Fruit fly (Drosophila melanogaster) whole organism, wandering third instar larva: ENCODE data around the gene Dnaaf6.

ENCODE experiments used
- Abd-B ChIP-seq: fragments of >200 bp; optimal IDR thresholded peaks from 2 replicates; lab custom pipeline; 2017; ENCODE audit warnings: missing biosample characterization, missing genetic modification characterization
- CG32264 ChIP-seq: fragments of 200-800 bp; sonication (Bioruptor generic); optimal IDR thresholded peaks from 2 replicates; lab custom pipeline; 2016; ENCODE audit warnings: missing biosample characterization, missing genetic modification characterization
- CG9705 ChIP-seq: fragments of 200-800 bp; sonication (Bioruptor generic); optimal IDR thresholded peaks from 2 replicates; lab custom pipeline; 2018; ENCODE audit warnings: missing biosample characterization, mild to moderate bottlenecking, missing genetic modification characterization
- CrebA ChIP-seq: fragments of 200-800 bp; sonication (Bioruptor generic); optimal IDR thresholded peaks from 2 replicates; lab custom pipeline; 2016; ENCODE audit warnings: missing biosample characterization, mild to moderate bottlenecking, missing genetic modification characterization, borderline replicate concordance
- Dfd ChIP-seq: fragments of >200 bp; optimal IDR thresholded peaks from 2 replicates; lab custom pipeline; 2017; ENCODE audit warnings: missing biosample characterization, missing genetic modification characterization
- Dif ChIP-seq: fragments of 200-275, 200-300 bp; sonication (Bioruptor generic); optimal IDR thresholded peaks from 2 replicates; lab custom pipeline; 2018; ENCODE audit warnings: missing biosample characterization, missing genetic modification characterization; ENCODE audit not compliant: partially characterized antibody
- GATAd ChIP-seq: sonication (Bioruptor generic); optimal IDR thresholded peaks from 2 replicates; lab custom pipeline; 2016; ENCODE audit warnings: missing biosample characterization, missing genetic modification characterization
- HLH106 ChIP-seq: fragments of 200-800 bp; optimal IDR thresholded peaks from 3 replicates; lab custom pipeline; 2019; ENCODE audit warnings: missing biosample characterization, mild to moderate bottlenecking, missing genetic modification characterization, moderate library complexity
- Hnf4 ChIP-seq: fragments of 200-800 bp; sonication (Bioruptor generic); optimal IDR thresholded peaks from 2 replicates; lab custom pipeline; 2016; ENCODE audit warnings: missing biosample characterization, mild to moderate bottlenecking, missing genetic modification characterization
- Hr78 ChIP-seq: fragments of >200 bp; optimal IDR thresholded peaks from 2 replicates; lab custom pipeline; 2017; ENCODE audit warnings: missing biosample characterization, missing genetic modification characterization
- Hr83 ChIP-seq: fragments of 200-300 bp; sonication (Bioruptor generic); optimal IDR thresholded peaks from 2 replicates; lab custom pipeline; 2016; ENCODE audit warnings: missing biosample characterization, mild to moderate bottlenecking, missing genetic modification characterization, moderate library complexity; ENCODE audit not compliant: poor library complexity, severe bottlenecking
- Jra ChIP-seq: sonication (Bioruptor generic); optimal IDR thresholded peaks from 2 replicates; lab custom pipeline; 2016; ENCODE audit warnings: missing biosample characterization, missing genetic modification characterization
- Myc ChIP-seq: fragments of >200 bp; optimal IDR thresholded peaks from 2 replicates; lab custom pipeline; 2017
- N ChIP-seq: fragments of >200 bp; optimal IDR thresholded peaks from 2 replicates; lab custom pipeline; 2018; ENCODE audit warnings: missing biosample characterization, missing external identifiers, missing genetic modification characterization
- OdsH ChIP-seq: fragments of 200-800 bp; sonication (Bioruptor generic); optimal IDR thresholded peaks from 2 replicates; lab custom pipeline; 2016; ENCODE audit warnings: missing biosample characterization, mild to moderate bottlenecking, missing genetic modification characterization
- Sp1 ChIP-seq: fragments of 200-800 bp; sonication (Bioruptor generic); optimal IDR thresholded peaks from 3 replicates; lab custom pipeline; 2019; ENCODE audit warnings: missing biosample characterization, mild to moderate bottlenecking, missing genetic modification characterization, moderate library complexity
- Vsx2 ChIP-seq: fragments of 200-300, 225-300 bp; sonication (Bioruptor generic); optimal IDR thresholded peaks from 2 replicates; lab custom pipeline; 2018; ENCODE audit warnings: missing biosample characterization, missing genetic modification characterization; ENCODE audit not compliant: partially characterized antibody
- br ChIP-seq: fragments of 200-800 bp; sonication (Bioruptor generic); optimal IDR thresholded peaks from 2 replicates; lab custom pipeline; 2016; ENCODE audit warnings: missing biosample characterization, missing genetic modification characterization
- brk ChIP-seq: fragments of 200-800 bp; sonication (Bioruptor generic); optimal IDR thresholded peaks from 2 replicates; lab custom pipeline; 2016; ENCODE audit warnings: missing biosample characterization, mild to moderate bottlenecking, missing genetic modification characterization
- dl ChIP-seq, 2 experiments: fragments of 175-275, 200-275 bp in 1 of 2; fragments of 200-275 bp in 1 of 2; sonication (Bioruptor generic); optimal IDR thresholded peaks; lab custom pipeline; 2018; ENCODE audit warnings: mild to moderate bottlenecking in 2 of 2, missing biosample characterization in 2 of 2, missing genetic modification characterization in 2 of 2, moderate library complexity in 2 of 2; ENCODE audit not compliant: partially characterized antibody in 2 of 2, insufficient read depth in 1 of 2
- dmrt93B ChIP-seq: fragments of 200-800 bp; sonication (Bioruptor generic); optimal IDR thresholded peaks from 2 replicates; lab custom pipeline; 2018; ENCODE audit warnings: missing biosample characterization, mild to moderate bottlenecking, missing genetic modification characterization
- dsf ChIP-seq: sonication (Bioruptor generic); optimal IDR thresholded peaks from 2 replicates; lab custom pipeline; 2016; ENCODE audit warnings: missing biosample characterization, missing genetic modification characterization, borderline replicate concordance
- ey ChIP-seq: fragments of 200-800 bp; sonication (Bioruptor generic); optimal IDR thresholded peaks from 2 replicates; lab custom pipeline; 2016; ENCODE audit warnings: missing biosample characterization, missing genetic modification characterization
- foxo ChIP-seq, 2 experiments: fragments of 200-800 bp; sonication (Bioruptor generic); optimal IDR thresholded peaks; 2 replicates in 1 of 2; 3 replicates in 1 of 2; lab custom pipeline; 2016 to 2017; ENCODE audit warnings: missing biosample characterization in 2 of 2, missing genetic modification characterization in 2 of 2
- fru ChIP-seq: fragments of 200-800 bp; sonication (Bioruptor generic); optimal IDR thresholded peaks from 3 replicates; lab custom pipeline; 2016; ENCODE audit warnings: missing biosample characterization, mild to moderate bottlenecking, missing genetic modification characterization
- h ChIP-seq: fragments of 200-800 bp; sonication (Bioruptor generic); optimal IDR thresholded peaks from 3 replicates; lab custom pipeline; 2016; ENCODE audit warnings: missing biosample characterization, mild to moderate bottlenecking, missing genetic modification characterization
- jim ChIP-seq: fragments of 175-275, 200-325 bp; sonication (Bioruptor generic); optimal IDR thresholded peaks from 2 replicates; lab custom pipeline; 2016; ENCODE audit warnings: missing biosample characterization, mild to moderate bottlenecking, missing genetic modification characterization
- lola ChIP-seq: fragments of >200 bp; optimal IDR thresholded peaks from 2 replicates; lab custom pipeline; 2017; ENCODE audit warnings: missing biosample characterization, missing genetic modification characterization
- pan ChIP-seq: fragments of >200 bp; optimal IDR thresholded peaks from 2 replicates; lab custom pipeline; 2017
- psq ChIP-seq: fragments of 200-800 bp; sonication (Bioruptor generic); optimal IDR thresholded peaks from 3 replicates; lab custom pipeline; 2017; ENCODE audit warnings: missing biosample characterization, mild to moderate bottlenecking, missing genetic modification characterization, moderate library complexity
- rgr ChIP-seq: fragments of 200-800 bp; sonication (Bioruptor generic); optimal IDR thresholded peaks from 3 replicates; lab custom pipeline; 2016; ENCODE audit warnings: missing biosample characterization, mild to moderate bottlenecking, missing genetic modification characterization
- sv ChIP-seq: fragments of 200-800 bp; sonication (Bioruptor generic); optimal IDR thresholded peaks from 3 replicates; lab custom pipeline; 2016; ENCODE audit warnings: missing biosample characterization, missing genetic modification characterization
- tai ChIP-seq: sonication (Bioruptor generic); optimal IDR thresholded peaks from 2 replicates; lab custom pipeline; 2016; ENCODE audit warnings: missing biosample characterization, missing genetic modification characterization
- usp ChIP-seq: fragments of >200 bp; optimal IDR thresholded peaks from 2 replicates; lab custom pipeline; 2017; ENCODE audit warnings: missing biosample characterization, missing genetic modification characterization
- woc ChIP-seq: sonication (Bioruptor generic); optimal IDR thresholded peaks from 2 replicates; lab custom pipeline; 2016; ENCODE audit warnings: missing biosample characterization, mild to moderate bottlenecking, missing genetic modification characterization

Gene Dnaaf6

dm6 chr3L:14705164-14705563, 20.6 kb downstream of the Dnaaf6 start, which contains the start of gene CG13476:
CG13476 (plus strand) TSS chr3L:14705464.
- TF ChIP-seq foxo (GFP tag; optimal IDR thresholded peaks at IDR 0.05; lab: Kevin White, UChicago) (no peak), dsf (no peak), Vsx2 (no peak), Jra (GFP tag; lab: Kevin White, UChicago) (no peak), Hnf4 (GFP tag; lab: Kevin White, UChicago) (no peak), Hr78 (GFP tag; lab: Kevin White, UChicago) (no peak), sv (no peak), woc (GFP tag; lab: Kevin White, UChicago) (no peak), usp (GFP tag; lab: Kevin White, UChicago) (no peak), ey (no peak), h (GFP tag; lab: Kevin White, UChicago) (no peak), CG9705 (GFP tag; lab: Kevin White, UChicago) (no peak), dl (GFP tag; optimal IDR thresholded peaks at IDR 0.05; lab: Kevin White, UChicago; ENCODE audit: insufficient read depth in 1 of 2, partially characterized antibody in 2 of 2) (no peak), Dfd (no peak), brk (GFP tag; lab: Kevin White, UChicago) (no peak)

- TF ChIP-seq Hnf4 (GFP tag; lab: Kevin White, UChicago) (peak; percentile 41), ey (no peak), jim (GFP tag; lab: Kevin White, UChicago) (peak; percentile 9), psq (GFP tag; lab: Kevin White, UChicago) (peak; percentile 92), h (GFP tag; lab: Kevin White, UChicago) (peak; percentile 78), Vsx2 (peak; percentile 84), Hr83 (GFP tag; lab: Kevin White, UChicago) (peak; percentile 17), woc (GFP tag; lab: Kevin White, UChicago) (no peak), Dif (GFP tag; lab: Kevin White, UChicago) (peak; percentile 56), dl (GFP tag; optimal IDR thresholded peaks at IDR 0.05; lab: Kevin White, UChicago; ENCODE audit: insufficient read depth in 1 of 2, partially characterized antibody in 2 of 2) (peak; percentile 3 to 34), dsf (no peak), Jra (GFP tag; lab: Kevin White, UChicago) (peak; percentile 15)
These were observed 21.9 kb downstream of the Dnaaf6 start for dm6 chr3L:14706461-14706880.

dm6 chr3L:14708053-14708452, 23.5 kb downstream of the Dnaaf6 start:
- TF ChIP-seq brk (GFP tag; lab: Kevin White, UChicago), result peak; percentile 7
- TF ChIP-seq Hr83 (GFP tag; lab: Kevin White, UChicago), result peak; percentile 73
- TF ChIP-seq OdsH (GFP tag; lab: Kevin White, UChicago), result peak; percentile 38
- peak in 1 of 2 experiments; percentile 41 for TF ChIP-seq foxo (GFP tag; optimal IDR thresholded peaks at IDR 0.05; lab: Kevin White, UChicago)
- TF ChIP-seq woc (GFP tag; lab: Kevin White, UChicago), result no peak
- peak; percentile 70 for TF ChIP-seq tai
- no peak for TF ChIP-seq Dfd
- TF ChIP-seq Myc (lab: Kevin White, UChicago), result no peak
- TF ChIP-seq psq (GFP tag; lab: Kevin White, UChicago), result peak; percentile 31
- peak; percentile 54 for TF ChIP-seq h (GFP tag; lab: Kevin White, UChicago)
- TF ChIP-seq dsf, result no peak
- TF ChIP-seq fru (GFP tag; lab: Kevin White, UChicago), result peak; percentile 45
- peak; percentile 37 for TF ChIP-seq jim (GFP tag; lab: Kevin White, UChicago)
- peak; percentile 64 for TF ChIP-seq rgr
- no peak for TF ChIP-seq N
- no peak for TF ChIP-seq Vsx2
- peak; percentile 24 for TF ChIP-seq GATAd (GFP tag; lab: Kevin White, UChicago)
- TF ChIP-seq ey, result peak; percentile 47
- no peak for TF ChIP-seq HLH106 (tag; lab: Kevin White, UChicago)
- peak; percentile 42 for TF ChIP-seq CG32264 (GFP tag; lab: Kevin White, UChicago)
- no peak for TF ChIP-seq Abd-B (GFP tag; lab: Kevin White, UChicago)
- TF ChIP-seq dmrt93B (GFP tag; lab: Kevin White, UChicago), result no peak
- TF ChIP-seq Sp1 (GFP tag; lab: Kevin White, UChicago), result no peak
- TF ChIP-seq lola, result no peak
- peak; percentile 39 for TF ChIP-seq br (GFP tag; lab: Kevin White, UChicago)
- TF ChIP-seq CrebA (GFP tag; lab: Kevin White, UChicago), result no peak
- no peak for TF ChIP-seq pan (lab: Kevin White, UChicago)
- TF ChIP-seq Hnf4 (GFP tag; lab: Kevin White, UChicago), result peak; percentile 76
